Fruit fly (Drosophila melanogaster): ENCODE results near the gene Glyp.
A peak's percentile ranks its signal among the peaks of the same experiment; 100 is the strongest.

Glyp gene

DNA sequence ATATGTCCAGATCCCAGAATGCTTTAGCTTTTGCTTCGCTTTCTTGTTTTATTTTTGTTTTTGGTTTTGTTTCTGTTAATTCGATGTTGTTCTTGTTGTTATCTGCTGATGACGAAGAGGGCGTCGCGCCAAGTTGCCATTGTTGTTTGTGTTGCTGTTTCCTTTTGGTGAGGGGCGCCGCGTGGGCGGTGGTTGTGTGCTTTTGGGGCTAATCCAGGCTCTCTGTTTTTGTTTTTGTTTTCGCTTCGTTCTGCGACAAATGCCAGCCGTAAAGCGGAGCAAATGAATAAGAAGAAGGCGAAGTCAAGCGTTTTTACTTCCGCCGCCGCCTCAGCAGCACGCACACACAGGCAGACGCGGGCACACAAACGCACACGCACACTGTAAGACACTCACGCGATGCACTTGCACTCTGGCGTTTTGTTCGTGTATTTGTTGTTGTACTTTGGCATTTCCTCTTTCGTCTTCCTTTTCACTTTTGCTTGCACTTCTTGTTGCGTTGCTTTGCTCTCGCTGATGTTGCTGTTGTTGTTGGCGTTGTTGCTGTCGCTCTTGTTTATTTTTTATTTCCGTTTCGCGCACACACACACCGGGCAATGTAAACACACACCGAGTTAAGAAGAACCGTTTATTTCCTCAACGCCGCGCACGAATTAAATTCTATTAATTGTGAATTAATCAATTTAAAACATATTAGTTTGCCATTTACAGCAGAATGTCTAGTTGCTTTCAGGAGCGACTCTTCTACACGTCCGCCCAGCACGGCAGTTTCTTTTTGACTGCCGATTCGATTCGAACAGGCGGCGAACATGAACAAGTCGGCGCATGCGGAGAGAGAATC is 47.6 kb downstream of the Glyp start, which contains the start of gene aop (continued):
- peak; percentile 26 for TF ChIP-seq Blimp-1 (GFP tag; optimal IDR thresholded peaks at IDR 0.05)
- no peak for TF ChIP-seq gem (tag; optimal IDR thresholded peaks at IDR 0.05)
- peak; percentile 5 for TF ChIP-seq Hmr (GFP tag; optimal IDR thresholded peaks at IDR 0.05)
- TF ChIP-seq TFAM (GFP tag; optimal IDR thresholded peaks at IDR 0.05) = no peak
- peak; percentile 33; the same call in 1 of the 3 replicates for TF ChIP-seq otp (GFP tag; IDR thresholded peaks at IDR 0.05)
- peak; percentile 7 for TF ChIP-seq CG15011 (GFP tag; optimal IDR thresholded peaks at IDR 0.05)
- peak; percentile 27 for TF ChIP-seq Nf-YC (tag; optimal IDR thresholded peaks at IDR 0.05)
- peak; percentile 36 for TF ChIP-seq B-H2 (GFP tag; optimal IDR thresholded peaks at IDR 0.05)
- no peak for TF ChIP-seq CG11696 (GFP tag; IDR thresholded peaks at IDR 0.05)
- TF ChIP-seq Fer2 (tag; optimal IDR thresholded peaks at IDR 0.05) = no peak
- no peak for TF ChIP-seq Ravus (GFP tag; IDR thresholded peaks at IDR 0.05)
- no peak for TF ChIP-seq al (GFP tag; IDR thresholded peaks at IDR 0.05)
- TF ChIP-seq twi (tag; optimal IDR thresholded peaks at IDR 0.05) = no peak
- TF ChIP-seq gce (GFP tag; IDR thresholded peaks at IDR 0.05) = no peak
- no peak for TF ChIP-seq sd (tag; optimal IDR thresholded peaks at IDR 0.05)
- TF ChIP-seq wek (GFP tag; optimal IDR thresholded peaks at IDR 0.05) = no peak
- TF ChIP-seq CrebB (tag; optimal IDR thresholded peaks at IDR 0.05) = peak; percentile 38
- TF ChIP-seq CG6765 (GFP tag; optimal IDR thresholded peaks at IDR 0.05) = peak; percentile 30
- no peak for TF ChIP-seq CG16815 (GFP tag; optimal IDR thresholded peaks at IDR 0.05)
- TF ChIP-seq schlank (tag; optimal IDR thresholded peaks at IDR 0.05) = no peak
- no peak for TF ChIP-seq Ets97D (GFP tag; optimal IDR thresholded peaks at IDR 0.05)
- TF ChIP-seq lov (optimal IDR thresholded peaks at IDR 0.05) = no peak
- no peak for TF ChIP-seq lov (GFP tag; IDR thresholded peaks at IDR 0.05)
- peak; percentile 46 for TF ChIP-seq nom (GFP tag; optimal IDR thresholded peaks at IDR 0.05)
- TF ChIP-seq zen (tag; optimal IDR thresholded peaks at IDR 0.05) = peak; percentile 68
- no peak for TF ChIP-seq az2 (GFP tag; optimal IDR thresholded peaks at IDR 0.05)
- TF ChIP-seq CG12219 (GFP tag; optimal IDR thresholded peaks at IDR 0.05) = no peak
- TF ChIP-seq vfl (GFP tag; optimal IDR thresholded peaks at IDR 0.05) = no peak
- TF ChIP-seq CG2712 (tag; optimal IDR thresholded peaks at IDR 0.05) = peak; percentile 47
- TF ChIP-seq CG18764 (GFP tag; optimal IDR thresholded peaks at IDR 0.05) = peak; percentile 24
- TF ChIP-seq tx (GFP tag; optimal IDR thresholded peaks at IDR 0.05) = no peak
- TF ChIP-seq unc-4 (GFP tag; IDR thresholded peaks at IDR 0.05; ENCODE audit: partially characterized antibody) = 0 out of 2 replicates have a peak, but pooled peaks have one; percentile 27
- 0 out of 2 replicates have a peak, but pooled peaks have one; percentile 23 for TF ChIP-seq crol (GFP tag; IDR thresholded peaks at IDR 0.05)
- peak; percentile 98 for TF ChIP-seq Jarid2 (GFP tag; optimal IDR thresholded peaks at IDR 0.05)
- no peak for TF ChIP-seq CG10565 (GFP tag; optimal IDR thresholded peaks at IDR 0.05)
- peak; percentile 72 for TF ChIP-seq kni (GFP tag; optimal IDR thresholded peaks at IDR 0.05)
- no peak for TF ChIP-seq sob (GFP tag; IDR thresholded peaks at IDR 0.05)
- no peak for TF ChIP-seq CG7928 (GFP tag; optimal IDR thresholded peaks at IDR 0.05)
- peak; percentile 8 for TF ChIP-seq CG17186 (GFP tag; optimal IDR thresholded peaks at IDR 0.05)
- peak; percentile 1; the same call in 1 of the 2 replicates for TF ChIP-seq ssp (GFP tag; IDR thresholded peaks at IDR 0.05)
- peak; percentile 13 for TF ChIP-seq CG7556 (GFP tag; optimal IDR thresholded peaks at IDR 0.05)
- no peak for TF ChIP-seq luna (GFP tag; optimal IDR thresholded peaks at IDR 0.05)
- TF ChIP-seq slbo (GFP tag; IDR thresholded peaks at IDR 0.05) = no peak
- TF ChIP-seq bigmax (GFP tag; optimal IDR thresholded peaks at IDR 0.05) = no peak
- TF ChIP-seq PHDP (tag; optimal IDR thresholded peaks at IDR 0.05) = no peak
- TF ChIP-seq H2.0 (GFP tag; IDR thresholded peaks at IDR 0.05) = no peak
- TF ChIP-seq Lim3 (GFP tag; IDR thresholded peaks at IDR 0.05) = no peak
- no peak for TF ChIP-seq CG5953 (GFP tag; IDR thresholded peaks at IDR 0.05)
- no peak for TF ChIP-seq CG30403 (GFP tag; optimal IDR thresholded peaks at IDR 0.05)
